Fruit fly (Drosophila melanogaster) whole organism, prepupa: Measurements from ENCODE around the gene CG32591.

Experiments
- CG10631 ChIP-seq: fragments of 200-800 bp; sonication (Bioruptor generic); optimal IDR thresholded peaks from 2 replicates; lab custom pipeline; 2016; ENCODE audit warnings: missing biosample characterization, missing genetic modification characterization
- CG10669 ChIP-seq: fragments of 200-800 bp; sonication (Bioruptor generic); optimal IDR thresholded peaks from 3 replicates; lab custom pipeline; 2018; ENCODE audit warnings: missing biosample characterization, mild to moderate bottlenecking, missing genetic modification characterization, moderate library complexity
- CG11294 ChIP-seq: fragments of 200-800 bp; sonication (Bioruptor generic); IDR thresholded peaks from 2 replicates; pipeline ENCODE4 v1.3.6; 2022; ENCODE audit warnings: missing biosample characterization, missing genetic modification characterization
- CG11762 ChIP-seq: fragments of 200-800 bp; sonication (Bioruptor generic); optimal IDR thresholded peaks from 3 replicates; lab custom pipeline; 2016; ENCODE audit warnings: missing biosample characterization, missing genetic modification characterization; ENCODE audit not compliant: insufficient read depth
- CG11902 ChIP-seq: fragments of 200-800 bp; sonication (Bioruptor generic); optimal IDR thresholded peaks from 3 replicates; lab custom pipeline; 2016; ENCODE audit warnings: missing biosample characterization, missing genetic modification characterization
- CG15336 ChIP-seq: fragments of 200-800 bp; sonication (Bioruptor generic); IDR thresholded peaks from 2 replicates; pipeline ENCODE4 v1.3.6; 2022; ENCODE audit warnings: missing biosample characterization, missing genetic modification characterization
- CG1621 ChIP-seq: fragments of 200-800 bp; sonication (Bioruptor generic); optimal IDR thresholded peaks from 3 replicates; lab custom pipeline; 2018; ENCODE audit warnings: missing biosample characterization, mild to moderate bottlenecking, missing genetic modification characterization
- CG31627 ChIP-seq: fragments of 200-800 bp; sonication (Bioruptor generic); optimal IDR thresholded peaks from 3 replicates; lab custom pipeline; 2016; ENCODE audit warnings: missing biosample characterization, missing genetic modification characterization
- CG32006 ChIP-seq: fragments of 200-800 bp; sonication (Bioruptor generic); optimal IDR thresholded peaks from 3 replicates; lab custom pipeline; 2017; ENCODE audit warnings: missing biosample characterization, mild to moderate bottlenecking, missing genetic modification characterization
- CG34406 ChIP-seq: fragments of 200-800 bp; sonication (Bioruptor generic); optimal IDR thresholded peaks from 3 replicates; lab custom pipeline; 2016; ENCODE audit warnings: missing biosample characterization, missing genetic modification characterization
- CG3919 ChIP-seq: fragments of 200-800 bp; sonication (Bioruptor generic); optimal IDR thresholded peaks from 3 replicates; lab custom pipeline; 2016; ENCODE audit warnings: missing biosample characterization, missing genetic modification characterization
- CG4318 ChIP-seq: fragments of 200-800 bp; sonication (Bioruptor generic); optimal IDR thresholded peaks from 3 replicates; lab custom pipeline; 2017; ENCODE audit warnings: missing biosample characterization, mild to moderate bottlenecking, missing genetic modification characterization
- CG6276 ChIP-seq: fragments of 200-800 bp; sonication (Bioruptor generic); optimal IDR thresholded peaks from 2 replicates; lab custom pipeline; 2017; ENCODE audit warnings: missing biosample characterization, mild to moderate bottlenecking, missing genetic modification characterization
- CG6854 ChIP-seq: fragments of 200-800 bp; sonication (Bioruptor generic); optimal IDR thresholded peaks from 2 replicates; lab custom pipeline; 2017; ENCODE audit warnings: missing biosample characterization, mild to moderate bottlenecking, missing genetic modification characterization
- CG8119 ChIP-seq: fragments of 200-800 bp; sonication (Bioruptor generic); IDR thresholded peaks from 3 replicates; pipeline ENCODE4 v1.3.6; 2022; ENCODE audit warnings: missing biosample characterization, missing genetic modification characterization
- CG8319 ChIP-seq: fragments of 200-800 bp; sonication (Bioruptor generic); optimal IDR thresholded peaks from 3 replicates; lab custom pipeline; 2016; ENCODE audit warnings: missing biosample characterization, missing genetic modification characterization
- CG8632 ChIP-seq: fragments of 200-800 bp; sonication (Bioruptor generic); optimal IDR thresholded peaks from 3 replicates; lab custom pipeline; 2016; ENCODE audit warnings: missing biosample characterization, missing genetic modification characterization
- Eip75B ChIP-seq: fragments of 200-800 bp; sonication (Bioruptor generic); optimal IDR thresholded peaks from 3 replicates; lab custom pipeline; 2016; ENCODE audit warnings: missing biosample characterization, missing genetic modification characterization
- Eip78C ChIP-seq: fragments of 200-800 bp; sonication (Bioruptor generic); peaks from one replicate; lab custom pipeline; 2016; ENCODE audit warnings: missing biosample characterization, missing genetic modification characterization
- Eip93F ChIP-seq: fragments of 200-800 bp; sonication (Bioruptor generic); optimal IDR thresholded peaks from 2 replicates; lab custom pipeline; 2016; ENCODE audit warnings: missing biosample characterization, mild to moderate bottlenecking, missing genetic modification characterization
- Gug ChIP-seq: fragments of 200-800 bp; sonication (Bioruptor generic); IDR thresholded peaks from 2 replicates; pipeline ENCODE4 v1.3.6; 2022; ENCODE audit warnings: missing biosample characterization, missing genetic modification characterization
- Hr38 ChIP-seq: sonication (Bioruptor generic); optimal IDR thresholded peaks from 2 replicates; lab custom pipeline; 2016; ENCODE audit warnings: missing biosample characterization, missing genetic modification characterization
- Hr39 ChIP-seq: fragments of 200-800 bp; sonication (Bioruptor generic); optimal IDR thresholded peaks from 2 replicates; lab custom pipeline; 2016; ENCODE audit warnings: missing biosample characterization, missing genetic modification characterization
- Hr4 ChIP-seq: fragments of 200-800 bp; sonication (Bioruptor generic); optimal IDR thresholded peaks from 3 replicates; lab custom pipeline; 2016; ENCODE audit warnings: missing biosample characterization, missing genetic modification characterization
- Lpt ChIP-seq: fragments of 200-800 bp; sonication (Bioruptor generic); optimal IDR thresholded peaks from 3 replicates; lab custom pipeline; 2016; ENCODE audit warnings: missing biosample characterization, missing genetic modification characterization
- Met ChIP-seq: fragments of 200-800 bp; sonication (Bioruptor generic); optimal IDR thresholded peaks from 3 replicates; lab custom pipeline; 2016; ENCODE audit warnings: missing biosample characterization, missing genetic modification characterization
- OdsH ChIP-seq: fragments of 200-800 bp; sonication (Bioruptor generic); optimal IDR thresholded peaks from 3 replicates; lab custom pipeline; 2016; ENCODE audit warnings: missing biosample characterization, missing genetic modification characterization
- Smox ChIP-seq: fragments of 200-800 bp; sonication (Bioruptor generic); optimal IDR thresholded peaks from 3 replicates; lab custom pipeline; 2016; ENCODE audit warnings: missing biosample characterization, missing genetic modification characterization
- Sox102F ChIP-seq: fragments of 200-800 bp; sonication (Bioruptor generic); optimal IDR thresholded peaks from 2 replicates; lab custom pipeline; 2016; ENCODE audit warnings: missing biosample characterization, mild to moderate bottlenecking, missing genetic modification characterization
- Sox14 ChIP-seq: fragments of 200-800 bp; sonication (Bioruptor generic); optimal IDR thresholded peaks from 3 replicates; lab custom pipeline; 2016; ENCODE audit warnings: missing biosample characterization, missing genetic modification characterization
- acj6 ChIP-seq: fragments of 200-800 bp; sonication (Bioruptor generic); optimal IDR thresholded peaks from 3 replicates; lab custom pipeline; 2016; ENCODE audit warnings: missing biosample characterization, missing genetic modification characterization
- dac ChIP-seq: fragments of 200-800 bp; sonication (Bioruptor generic); optimal IDR thresholded peaks from 2 replicates; lab custom pipeline; 2017; ENCODE audit warnings: missing biosample characterization, mild to moderate bottlenecking, missing genetic modification characterization
- esn ChIP-seq: fragments of 200-800 bp; sonication (Bioruptor generic); optimal IDR thresholded peaks from 2 replicates; lab custom pipeline; 2016; ENCODE audit warnings: missing biosample characterization, mild to moderate bottlenecking, missing genetic modification characterization, moderate library complexity
- fd59A ChIP-seq: fragments of 200-800 bp; sonication (Bioruptor generic); optimal IDR thresholded peaks from 2 replicates; lab custom pipeline; 2017; ENCODE audit warnings: missing biosample characterization, mild to moderate bottlenecking, missing genetic modification characterization, missing genetic modification reagents
- fkh ChIP-seq: fragments of 200-800 bp; sonication (Bioruptor generic); optimal IDR thresholded peaks from 3 replicates; lab custom pipeline; 2017; ENCODE audit warnings: missing biosample characterization, mild to moderate bottlenecking, missing genetic modification characterization, moderate library complexity
- lz ChIP-seq: fragments of 200-800 bp; sonication (Bioruptor generic); optimal IDR thresholded peaks from 3 replicates; lab custom pipeline; 2016; ENCODE audit warnings: missing biosample characterization, missing genetic modification characterization
- pdm3 ChIP-seq: fragments of 200-800 bp; sonication (Bioruptor generic); optimal IDR thresholded peaks from 3 replicates; lab custom pipeline; 2016; ENCODE audit warnings: missing biosample characterization, missing genetic modification characterization
- spab ChIP-seq: fragments of 200-800 bp; sonication (Bioruptor generic); optimal IDR thresholded peaks from 2 replicates; lab custom pipeline; 2017; ENCODE audit warnings: missing biosample characterization, mild to moderate bottlenecking, missing genetic modification characterization, missing genetic modification reagents
- ss ChIP-seq, 2 experiments: fragments of 200-800 bp; sonication (Bioruptor generic); optimal IDR thresholded peaks; 2 replicates in 1 of 2; 3 replicates in 1 of 2; lab custom pipeline; 2017 to 2018; ENCODE audit warnings: mild to moderate bottlenecking in 2 of 2, missing biosample characterization in 2 of 2, missing genetic modification characterization in 2 of 2, moderate library complexity in 1 of 2
- svp ChIP-seq: fragments of 200-800 bp; sonication (Bioruptor generic); peaks from one replicate; lab custom pipeline; 2016; ENCODE audit warnings: missing biosample characterization, missing genetic modification characterization

CG32591 gene

dm6 chrX:14892303-14892702, 36.4 kb downstream of the CG32591 start (continued):
- TF ChIP-seq Smox (GFP tag; lab: Kevin White, UChicago) (peak; percentile 37), CG8119 (GFP tag; lab: Robert Waterston, UW) (peak; percentile 62), fd59A (GFP tag; lab: Kevin White, UChicago) (no peak), spab (GFP tag; lab: Kevin White, UChicago) (no peak), CG8632 (GFP tag; lab: Kevin White, UChicago) (peak; percentile 12), CG6854 (no peak), Hr39 (GFP tag; lab: Kevin White, UChicago) (peak; percentile 42), Hr38 (GFP tag; lab: Kevin White, UChicago) (no peak), CG1621 (tag; lab: Kevin White, UChicago) (no peak), CG11294 (no peak), CG11902 (GFP tag; lab: Kevin White, UChicago) (peak; percentile 20), CG8319 (GFP tag; lab: Kevin White, UChicago) (peak; percentile 21), CG32006 (GFP tag; lab: Kevin White, UChicago) (peak; percentile 47), acj6 (peak; percentile 29), Gug (GFP tag; lab: Robert Waterston, UW) (0 out of 2 replicates have a peak, but pooled peaks have one; percentile 12), CG10631 (GFP tag; lab: Kevin White, UChicago) (peak; percentile 12), CG11762 (GFP tag; lab: Kevin White, UChicago) (no peak), CG6276 (GFP tag; lab: Kevin White, UChicago) (peak; percentile 30), Eip93F (GFP tag; lab: Kevin White, UChicago) (no peak), dac (GFP tag; lab: Kevin White, UChicago) (no peak), Sox14 (GFP tag; lab: Kevin White, UChicago) (no peak), CG3919 (GFP tag; lab: Kevin White, UChicago) (peak; percentile 30), svp (GFP tag; lab: Kevin White, UChicago) (peak; percentile 83), CG10669 (GFP tag; lab: Kevin White, UChicago) (no peak), lz (GFP tag; lab: Kevin White, UChicago) (no peak), ss (GFP tag; optimal IDR thresholded peaks at IDR 0.05; lab: Kevin White, UChicago) (no peak), Sox102F (GFP tag; lab: Kevin White, UChicago) (no peak), CG15336 (GFP tag; lab: Robert Waterston, UW) (peak; percentile 69), CG31627 (GFP tag; lab: Kevin White, UChicago) (peak; percentile 1), fkh (GFP tag; lab: Kevin White, UChicago) (no peak), Lpt (GFP tag; lab: Kevin White, UChicago) (no peak), Eip75B (GFP tag; lab: Kevin White, UChicago) (peak; percentile 3), esn (peak; percentile 30), CG4318 (peak; percentile 20)
- TF ChIP-seq, all 60 proteins: peak for 30

- TF ChIP-seq fkh (GFP tag; lab: Kevin White, UChicago) (peak; percentile 25), pdm3 (GFP tag; lab: Kevin White, UChicago) (no peak)
Measured at dm6 chrX:14885554-14885953, 43.2 kb downstream of the CG32591 start.

dm6 chrX:14883993-14884392, 44.8 kb downstream of the CG32591 start:
- TF ChIP-seq Hr39 (GFP tag; lab: Kevin White, UChicago) (no peak), CG4318 (peak; percentile 21), Eip78C (peak; percentile 65), dac (GFP tag; lab: Kevin White, UChicago) (peak; percentile 1), CG32006 (GFP tag; lab: Kevin White, UChicago) (peak; percentile 67), Met (no peak), OdsH (GFP tag; lab: Kevin White, UChicago) (peak; percentile 16), CG34406 (GFP tag; lab: Kevin White, UChicago) (peak; percentile 4), Hr4 (GFP tag; lab: Kevin White, UChicago) (peak; percentile 46), CG8119 (GFP tag; lab: Robert Waterston, UW) (0 out of 3 replicates have a peak, but pooled peaks have one; percentile 30)
